Fruit fly (Drosophila melanogaster) whole organism, embryonic: ENCODE data around the gene CG7564.

Experiments
- Ada2b ChIP-seq: fragments of 200-800 bp; sonication (Bioruptor generic); IDR thresholded peaks from 2 replicates; pipeline ENCODE4 v1.3.6; 2022; ENCODE audit warnings: missing biosample characterization, missing genetic modification characterization
- Atf3 ChIP-seq: fragments of 200-800 bp; sonication (Bioruptor generic); optimal IDR thresholded peaks from 3 replicates; lab custom pipeline; 2016; ENCODE audit warnings: missing biosample characterization, missing genetic modification characterization
- CG10979 ChIP-seq: fragments of 200-800 bp; sonication (Bioruptor generic); optimal IDR thresholded peaks from 2 replicates; lab custom pipeline; 2018; ENCODE audit warnings: missing biosample characterization, mild to moderate bottlenecking, missing genetic modification characterization, moderate library complexity
- CG12155 ChIP-seq: fragments of 200-800 bp; sonication (Bioruptor generic); optimal IDR thresholded peaks from 3 replicates; lab custom pipeline; 2016; ENCODE audit warnings: missing biosample characterization, missing genetic modification characterization
- CG1233 ChIP-seq: fragments of 200-800 bp; sonication (Bioruptor generic); optimal IDR thresholded peaks from 4 replicates; lab custom pipeline; 2018; ENCODE audit warnings: missing biosample characterization, mild to moderate bottlenecking, missing genetic modification characterization
- CG14667 ChIP-seq: fragments of 200-800 bp; sonication (Bioruptor generic); IDR thresholded peaks from 2 replicates; pipeline ENCODE4 v1.3.6; 2022; ENCODE audit warnings: missing biosample characterization, missing genetic modification characterization
- CG17361 ChIP-seq: fragments of 200-800 bp; sonication (Bioruptor generic); IDR thresholded peaks from 3 replicates; pipeline ENCODE4 v1.3.6; 2022; ENCODE audit warnings: missing biosample characterization, missing genetic modification characterization
- CG1832 ChIP-seq: fragments of 200-800 bp; sonication (Bioruptor generic); optimal IDR thresholded peaks from 2 replicates; lab custom pipeline; 2017; ENCODE audit warnings: missing biosample characterization, mild to moderate bottlenecking, missing genetic modification characterization, inconsistent platforms
- CG18619 ChIP-seq: fragments of 200-800 bp; sonication (Bioruptor generic); optimal IDR thresholded peaks from 3 replicates; lab custom pipeline; 2017; ENCODE audit warnings: missing biosample characterization, mild to moderate bottlenecking, missing genetic modification characterization
- CG2202 ChIP-seq: fragments of 200-800 bp; sonication (Bioruptor generic); optimal IDR thresholded peaks from 2 replicates; lab custom pipeline; 2018; ENCODE audit warnings: missing biosample characterization, mild to moderate bottlenecking, missing genetic modification characterization
- CG31441 ChIP-seq: fragments of 200-800 bp; sonication (Bioruptor generic); IDR thresholded peaks from 2 replicates; pipeline ENCODE4 v1.3.6; 2022; ENCODE audit warnings: missing biosample characterization, missing genetic modification characterization
- CG3726 ChIP-seq: fragments of 200-800 bp; sonication (Bioruptor generic); IDR thresholded peaks from 3 replicates; pipeline ENCODE4, ENCODE4 v1.3.6; 2022; ENCODE audit warnings: missing biosample characterization, missing genetic modification characterization
- CG4424 ChIP-seq: fragments of 200-800 bp; sonication (Bioruptor generic); optimal IDR thresholded peaks from 3 replicates; lab custom pipeline; 2016; ENCODE audit warnings: missing biosample characterization, missing genetic modification characterization
- CG4707 ChIP-seq: fragments of 200-800 bp; sonication (Bioruptor generic); optimal IDR thresholded peaks from 2 replicates; lab custom pipeline; 2018; ENCODE audit warnings: missing biosample characterization, mild to moderate bottlenecking, missing genetic modification characterization, moderate library complexity
- CG4820 ChIP-seq: fragments of 200-800 bp; sonication (Bioruptor generic); optimal IDR thresholded peaks from 3 replicates; lab custom pipeline; 2016; ENCODE audit warnings: missing biosample characterization, missing genetic modification characterization
- CG5245 ChIP-seq: fragments of 200-800 bp; sonication (Bioruptor generic); optimal IDR thresholded peaks from 3 replicates; lab custom pipeline; 2016; ENCODE audit warnings: missing biosample characterization, missing genetic modification characterization
- CG6689 ChIP-seq: fragments of 200-800 bp; sonication (Bioruptor generic); IDR thresholded peaks from 2 replicates; pipeline ENCODE4 v1.3.6; 2022; ENCODE audit warnings: missing biosample characterization, missing genetic modification characterization
- CG6854 ChIP-seq: fragments of 200-800 bp; sonication (Bioruptor generic); optimal IDR thresholded peaks from 3 replicates; lab custom pipeline; 2017; ENCODE audit warnings: missing biosample characterization, mild to moderate bottlenecking, missing genetic modification characterization
- CG7372 ChIP-seq: fragments of 200-800 bp; sonication (Bioruptor generic); IDR thresholded peaks from 2 replicates; pipeline ENCODE4 v1.3.6; 2022; ENCODE audit warnings: missing biosample characterization, missing genetic modification characterization
- CG7556 ChIP-seq: fragments of 200-800 bp; sonication (Bioruptor generic); optimal IDR thresholded peaks from 2 replicates; lab custom pipeline; 2017; ENCODE audit warnings: missing biosample characterization, mild to moderate bottlenecking, missing genetic modification characterization
- Camta ChIP-seq: fragments of 200-800 bp; sonication (Bioruptor generic); optimal IDR thresholded peaks from 2 replicates; lab custom pipeline; 2016; ENCODE audit warnings: missing biosample characterization, missing genetic modification characterization
- HLH3B ChIP-seq: fragments of 200-800 bp; sonication (Bioruptor generic); IDR thresholded peaks from 2 replicates; pipeline ENCODE4 v1.3.6; 2022; ENCODE audit warnings: missing biosample characterization, missing genetic modification characterization
- Hr3 ChIP-seq: fragments of 200-800 bp; sonication (Bioruptor generic); optimal IDR thresholded peaks from 3 replicates; lab custom pipeline; 2016; ENCODE audit warnings: missing biosample characterization, missing genetic modification characterization
- Med ChIP-seq: fragments of 200-800 bp; sonication (Bioruptor generic); peaks from one replicate; lab custom pipeline; 2016; ENCODE audit warnings: missing biosample characterization, missing genetic modification characterization, mild to moderate bottlenecking, inconsistent platforms, moderate library complexity
- NK7.1 ChIP-seq: fragments of 200-800 bp; sonication (Bioruptor generic); optimal IDR thresholded peaks from 3 replicates; lab custom pipeline; 2016; ENCODE audit warnings: missing biosample characterization, missing genetic modification characterization
- Nf-YA ChIP-seq: fragments of 200-800 bp; sonication (Bioruptor generic); IDR thresholded peaks from 2 replicates; pipeline ENCODE4 v1.3.6; 2022; ENCODE audit warnings: missing biosample characterization, missing genetic modification characterization
- Oli ChIP-seq: fragments of 200-800 bp; sonication (Bioruptor generic); optimal IDR thresholded peaks from 2 replicates; lab custom pipeline; 2018; ENCODE audit warnings: missing biosample characterization, mild to moderate bottlenecking, missing genetic modification characterization, moderate library complexity
- Sox102F ChIP-seq: fragments of 200-800 bp; sonication (Bioruptor generic); optimal IDR thresholded peaks from 2 replicates; lab custom pipeline; 2018; ENCODE audit warnings: missing biosample characterization, mild to moderate bottlenecking, missing genetic modification characterization, moderate library complexity
- Ssrp ChIP-seq: fragments of 200-800 bp; sonication (Bioruptor generic); optimal IDR thresholded peaks from 2 replicates; lab custom pipeline; 2018; ENCODE audit warnings: missing biosample characterization, mild to moderate bottlenecking, missing genetic modification characterization, moderate library complexity
- TFAM ChIP-seq: fragments of 200-800 bp; sonication (Bioruptor generic); optimal IDR thresholded peaks from 2 replicates; lab custom pipeline; 2017; ENCODE audit warnings: missing biosample characterization, missing genetic modification characterization, inconsistent platforms
- Taf1 ChIP-seq: fragments of 200-800 bp; sonication (Bioruptor generic); IDR thresholded peaks from 2 replicates; pipeline ENCODE4 v1.3.6; 2022; ENCODE audit warnings: missing biosample characterization, missing genetic modification characterization
- amos ChIP-seq: fragments of 200-800 bp; sonication (Bioruptor generic); IDR thresholded peaks from 2 replicates; pipeline ENCODE4 v1.3.6; 2022; ENCODE audit warnings: missing biosample characterization, missing genetic modification characterization; ENCODE audit not compliant: partially characterized antibody
- cas ChIP-seq: fragments of 200-800 bp; sonication (Bioruptor generic); IDR thresholded peaks from 2 replicates; pipeline ENCODE4 v1.3.6; 2022; ENCODE audit warnings: missing biosample characterization, missing genetic modification characterization
- cwo ChIP-seq: fragments of 200-800 bp; sonication (Bioruptor generic); optimal IDR thresholded peaks from 3 replicates; lab custom pipeline; 2017; ENCODE audit warnings: missing biosample characterization, missing genetic modification characterization, mild to moderate bottlenecking, moderate library complexity, missing genetic modification reagents
- dmrt11E ChIP-seq: fragments of 200-800 bp; sonication (Bioruptor generic); optimal IDR thresholded peaks from 3 replicates; lab custom pipeline; 2018; ENCODE audit warnings: missing biosample characterization, mild to moderate bottlenecking, missing genetic modification characterization, moderate library complexity
- dmrt99B ChIP-seq: fragments of 200-800 bp; sonication (Bioruptor generic); optimal IDR thresholded peaks from 2 replicates; lab custom pipeline; 2018; ENCODE audit warnings: missing biosample characterization, mild to moderate bottlenecking, missing genetic modification characterization, moderate library complexity
- esg ChIP-seq: fragments of 200-800 bp; sonication (Bioruptor generic); conservative IDR thresholded peaks from 2 replicates; pipeline ENCODE4 v1.3.6; 2022; ENCODE audit warnings: missing biosample characterization, missing genetic modification characterization
- eyg ChIP-seq: fragments of 200-800 bp; sonication (Bioruptor generic); optimal IDR thresholded peaks from 3 replicates; lab custom pipeline; 2016; ENCODE audit warnings: missing biosample characterization, missing genetic modification characterization
- fd96Cb ChIP-seq: fragments of 200-800 bp; sonication (Bioruptor generic); optimal IDR thresholded peaks from 2 replicates; lab custom pipeline; 2018; ENCODE audit warnings: missing biosample characterization, mild to moderate bottlenecking, missing genetic modification characterization, moderate library complexity
- fru ChIP-seq: fragments of >200 bp; optimal IDR thresholded peaks from 2 replicates; lab custom pipeline; 2017
- gcm ChIP-seq: fragments of 200-800 bp; sonication (Bioruptor generic); optimal IDR thresholded peaks from 2 replicates; lab custom pipeline; 2019; ENCODE audit warnings: missing biosample characterization, mild to moderate bottlenecking, missing genetic modification characterization, moderate library complexity
- hkb ChIP-seq, 2 experiments: fragments of 200-800 bp in 1 of 2; fragments of >200 bp in 1 of 2; sonication (Bioruptor generic) in 1 of 2; IDR thresholded peaks in 1 of 2; optimal IDR thresholded peaks in 1 of 2; 2 replicates each; pipeline versions ENCODE4 v1.3.6 to Lab custom; 2017 to 2022; ENCODE audit warnings: missing biosample characterization in 1 of 2, missing genetic modification characterization in 1 of 2
- kni ChIP-seq: fragments of 200-800 bp; sonication (Bioruptor generic); optimal IDR thresholded peaks from 3 replicates; lab custom pipeline; 2017; ENCODE audit warnings: mild to moderate bottlenecking, missing biosample characterization, missing genetic modification reagents, missing genetic modification characterization
- lmd ChIP-seq: fragments of 200-800 bp; sonication (Bioruptor generic); IDR thresholded peaks from 2 replicates; pipeline ENCODE4 v1.3.6; 2022; ENCODE audit warnings: missing biosample characterization, missing genetic modification characterization
- nmo ChIP-seq: fragments of 200-800 bp; sonication (Bioruptor generic); optimal IDR thresholded peaks from 2 replicates; lab custom pipeline; 2018; ENCODE audit warnings: missing biosample characterization, mild to moderate bottlenecking, missing genetic modification characterization, moderate library complexity
- phol ChIP-seq: fragments of 200-800 bp; sonication (Bioruptor generic); optimal IDR thresholded peaks from 3 replicates; lab custom pipeline; 2018; ENCODE audit warnings: missing biosample characterization, mild to moderate bottlenecking, missing genetic modification characterization, moderate library complexity
- ro ChIP-seq: fragments of 200-800 bp; sonication (Bioruptor generic); IDR thresholded peaks from 2 replicates; pipeline ENCODE4 v1.3.6; 2022; ENCODE audit warnings: missing biosample characterization, missing genetic modification characterization
- sens ChIP-seq: fragments of 200-800 bp; sonication (Bioruptor generic); peaks from one replicate; lab custom pipeline; 2016; ENCODE audit warnings: missing biosample characterization, missing genetic modification characterization
- slou ChIP-seq: fragments of 200-800 bp; sonication (Bioruptor generic); optimal IDR thresholded peaks from 3 replicates; lab custom pipeline; 2016; ENCODE audit warnings: missing biosample characterization, missing genetic modification characterization
- sob ChIP-seq: fragments of 200-800 bp; sonication (Bioruptor generic); IDR thresholded peaks from 2 replicates; pipeline ENCODE4 v1.3.6; 2022; ENCODE audit warnings: missing biosample characterization, missing genetic modification characterization
- trem ChIP-seq: fragments of 200-800 bp; optimal IDR thresholded peaks from 3 replicates; lab custom pipeline; 2019; ENCODE audit warnings: missing biosample characterization, mild to moderate bottlenecking, missing genetic modification characterization, moderate library complexity

Gene CG7564

DNA sequence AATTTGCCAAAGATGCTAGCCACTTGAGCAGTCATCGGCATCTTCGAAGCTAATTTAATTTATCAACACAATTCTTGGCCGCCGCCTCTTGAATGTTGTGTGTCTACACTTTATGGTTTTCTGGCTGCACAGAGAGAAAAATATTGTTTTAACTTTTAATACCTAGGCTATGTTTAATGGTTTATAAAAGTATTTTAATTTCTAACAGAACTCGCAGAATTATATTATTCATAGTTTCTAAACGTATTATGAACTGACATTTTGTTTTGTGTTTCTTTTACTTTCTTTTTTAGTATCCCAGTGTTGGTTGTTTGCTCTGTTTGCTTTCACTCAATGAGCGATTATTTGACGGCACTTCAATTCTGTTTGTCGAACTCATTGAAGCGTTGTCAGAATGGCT is 18.1 kb downstream of the CG7564 start:
- no peak for TF ChIP-seq cas (GFP tag; lab: Robert Waterston, UW)
- TF ChIP-seq fru (lab: Kevin White, UChicago): no peak
- TF ChIP-seq CG4707: peak; percentile 22
- TF ChIP-seq CG12155: no peak
- TF ChIP-seq CG6854: no peak
- peak; percentile 25; the same call in 1 of the 2 replicates for TF ChIP-seq esg (GFP tag; lab: Robert Waterston, UW)
- no peak for TF ChIP-seq TFAM (GFP tag; lab: Kevin White, UChicago)
- peak; percentile 58 for TF ChIP-seq dmrt99B (tag; lab: Kevin White, UChicago)
- no peak for TF ChIP-seq gcm (GFP tag; lab: Kevin White, UChicago)
- TF ChIP-seq CG1233 (GFP tag; lab: Kevin White, UChicago): peak; percentile 0
- TF ChIP-seq CG3726 (GFP tag; lab: Robert Waterston, UW): no peak
- TF ChIP-seq sob (GFP tag; lab: Robert Waterston, UW): no peak
- peak; percentile 49 for TF ChIP-seq nmo
- TF ChIP-seq phol: peak; percentile 54
- 0 out of 2 replicates have a peak, but pooled peaks have one; percentile 6 for TF ChIP-seq Nf-YA (GFP tag; lab: Robert Waterston, UW)
- peak; percentile 23 for TF ChIP-seq CG18619 (GFP tag; lab: Kevin White, UChicago)
- TF ChIP-seq Med (GFP tag; lab: Kevin White, UChicago): peak; percentile 78
- TF ChIP-seq ro (GFP tag; lab: Robert Waterston, UW): no peak
- peak; percentile 32; the same call in 1 of the 2 replicates for TF ChIP-seq Ada2b (GFP tag; lab: Robert Waterston, UW)
- TF ChIP-seq fd96Cb (tag; lab: Kevin White, UChicago): peak; percentile 19
- TF ChIP-seq Taf1: no peak
- peak; percentile 41 for TF ChIP-seq CG7556 (GFP tag; lab: Kevin White, UChicago)
- peak; percentile 11 for TF ChIP-seq Camta
- TF ChIP-seq slou (GFP tag; lab: Kevin White, UChicago): no peak
- TF ChIP-seq Hr3: peak; percentile 6
- 0 out of 2 replicates have a peak, but pooled peaks have one; percentile 20 for TF ChIP-seq CG31441 (GFP tag; lab: Robert Waterston, UW)
- TF ChIP-seq Ssrp: peak; percentile 36
- TF ChIP-seq CG17361 (GFP tag; lab: Robert Waterston, UW): peak; percentile 51; the same call in 2 of the 3 replicates
- no peak for TF ChIP-seq NK7.1 (GFP tag; lab: Kevin White, UChicago)
- no peak for TF ChIP-seq Atf3 (GFP tag; lab: Kevin White, UChicago)
- TF ChIP-seq amos (GFP tag; lab: Robert Waterston, UW): no peak
- TF ChIP-seq sens (GFP tag; lab: Kevin White, UChicago): peak; percentile 80
- no peak for TF ChIP-seq CG1832 (GFP tag; lab: Kevin White, UChicago)
- TF ChIP-seq CG10979: peak; percentile 56
- TF ChIP-seq eyg (GFP tag; lab: Kevin White, UChicago): no peak
- no peak for TF ChIP-seq CG6689 (GFP tag; lab: Robert Waterston, UW)
- no peak for TF ChIP-seq hkb (optimal IDR thresholded peaks at IDR 0.05; lab: Kevin White, UChicago)
- TF ChIP-seq hkb (GFP tag; IDR thresholded peaks at IDR 0.05; lab: Robert Waterston, UW): peak; percentile 42; the same call in 1 of the 2 replicates
- TF ChIP-seq dmrt11E (tag; lab: Kevin White, UChicago): peak; percentile 47
- TF ChIP-seq HLH3B (GFP tag; lab: Robert Waterston, UW): 0 out of 2 replicates have a peak, but pooled peaks have one; percentile 24
- TF ChIP-seq kni (GFP tag; lab: Kevin White, UChicago): peak; percentile 5
- 0 out of 2 replicates have a peak, but pooled peaks have one; percentile 27 for TF ChIP-seq lmd (GFP tag; lab: Robert Waterston, UW)
- no peak for TF ChIP-seq CG7372
- TF ChIP-seq CG4820 (GFP tag; lab: Kevin White, UChicago): peak; percentile 16
- TF ChIP-seq trem (tag; lab: Kevin White, UChicago): peak; percentile 40
- TF ChIP-seq cwo (GFP tag; lab: Kevin White, UChicago): peak; percentile 15
- TF ChIP-seq Oli: peak; percentile 54
- TF ChIP-seq CG5245: no peak
- TF ChIP-seq CG14667: no peak
- peak; percentile 24 for TF ChIP-seq CG4424 (GFP tag; lab: Kevin White, UChicago)
- peak; percentile 56 for TF ChIP-seq Sox102F (GFP tag; lab: Kevin White, UChicago)
- TF ChIP-seq CG2202 (tag; lab: Kevin White, UChicago): peak; percentile 21
